Fruit fly (Drosophila melanogaster) whole organism, embryonic: ENCODE results near the gene ATPsynbeta.

Experiments used
- Adf1 ChIP-seq: fragments of 200-800 bp; sonication (Bioruptor generic); IDR thresholded peaks from 2 replicates; pipeline ENCODE4 v1.3.6; 2022; ENCODE audit warnings: missing biosample characterization, missing genetic modification characterization
- B-H1 ChIP-seq: fragments of 200-800 bp; sonication (Bioruptor generic); IDR thresholded peaks from 3 replicates; pipeline ENCODE4 v1.3.6; 2022; ENCODE audit warnings: missing biosample characterization, missing genetic modification characterization
- CG10321 ChIP-seq: fragments of 200-800 bp; sonication (Bioruptor generic); IDR thresholded peaks from 2 replicates; pipeline ENCODE4 v1.3.6; 2022; ENCODE audit warnings: missing biosample characterization, missing genetic modification characterization
- CG10979 ChIP-seq: fragments of 200-800 bp; sonication (Bioruptor generic); optimal IDR thresholded peaks from 2 replicates; lab custom pipeline; 2018; ENCODE audit warnings: missing biosample characterization, mild to moderate bottlenecking, missing genetic modification characterization, moderate library complexity
- CG11247 ChIP-seq: fragments of 200-800 bp; sonication (Bioruptor generic); IDR thresholded peaks from 2 replicates; pipeline ENCODE4 v1.3.6; 2022; ENCODE audit warnings: missing biosample characterization, missing genetic modification characterization
- CG11696 ChIP-seq: fragments of 200-800 bp; sonication (Bioruptor generic); IDR thresholded peaks from 2 replicates; pipeline ENCODE4 v1.3.6; 2022; ENCODE audit warnings: missing biosample characterization, missing genetic modification characterization
- CG11723 ChIP-seq: fragments of 200-800 bp; sonication (Bioruptor generic); optimal IDR thresholded peaks from 2 replicates; lab custom pipeline; 2017; ENCODE audit warnings: missing biosample characterization, mild to moderate bottlenecking, missing genetic modification characterization
- CG13296 ChIP-seq: fragments of 200-800 bp; sonication (Bioruptor generic); optimal IDR thresholded peaks from 3 replicates; lab custom pipeline; 2018; ENCODE audit warnings: missing biosample characterization, mild to moderate bottlenecking, missing genetic modification characterization
- CG14441 ChIP-seq: fragments of 200-800 bp; sonication (Bioruptor generic); IDR thresholded peaks from 2 replicates; pipeline ENCODE4 v1.3.6; 2022; ENCODE audit warnings: missing biosample characterization, missing genetic modification characterization
- CG14710 ChIP-seq: fragments of 200-800 bp; sonication (Bioruptor generic); optimal IDR thresholded peaks from 3 replicates; lab custom pipeline; 2019; ENCODE audit warnings: missing biosample characterization, mild to moderate bottlenecking, missing genetic modification characterization, moderate library complexity
- CG16863 ChIP-seq: fragments of 200-800 bp; sonication (Bioruptor generic); optimal IDR thresholded peaks from 3 replicates; lab custom pipeline; 2016; ENCODE audit warnings: missing biosample characterization, missing genetic modification characterization
- CG18619 ChIP-seq: fragments of 200-800 bp; sonication (Bioruptor generic); optimal IDR thresholded peaks from 3 replicates; lab custom pipeline; 2017; ENCODE audit warnings: missing biosample characterization, mild to moderate bottlenecking, missing genetic modification characterization
- CG2116 ChIP-seq: fragments of 200-800 bp; sonication (Bioruptor generic); optimal IDR thresholded peaks from 3 replicates; lab custom pipeline; 2018; ENCODE audit warnings: missing biosample characterization, mild to moderate bottlenecking, missing genetic modification characterization
- CG32532 ChIP-seq: fragments of 200-800 bp; sonication (Bioruptor generic); IDR thresholded peaks from 2 replicates; pipeline ENCODE4 v1.3.6; 2022; ENCODE audit warnings: missing biosample characterization, missing genetic modification characterization
- CG3407 ChIP-seq: fragments of 200-800 bp; sonication (Bioruptor generic); optimal IDR thresholded peaks from 2 replicates; lab custom pipeline; 2018; ENCODE audit warnings: missing biosample characterization, mild to moderate bottlenecking, missing genetic modification characterization
- CG6765 ChIP-seq: fragments of 200-800 bp; sonication (Bioruptor generic); optimal IDR thresholded peaks from 3 replicates; lab custom pipeline; 2017; ENCODE audit warnings: missing biosample characterization, mild to moderate bottlenecking, missing genetic modification characterization
- CG8944 ChIP-seq: fragments of 200-800 bp; sonication (Bioruptor generic); optimal IDR thresholded peaks from 3 replicates; lab custom pipeline; 2016; ENCODE audit warnings: missing biosample characterization, missing genetic modification characterization
- D ChIP-seq, 2 experiments: fragments of 200-800 bp in 1 of 2; fragments of >200 bp in 1 of 2; sonication (Bioruptor generic) in 1 of 2; optimal IDR thresholded peaks; 2 replicates in 1 of 2; 3 replicates in 1 of 2; lab custom pipeline; 2017; ENCODE audit warnings: mild to moderate bottlenecking in 1 of 2, missing biosample characterization in 1 of 2, missing genetic modification characterization in 1 of 2, missing genetic modification reagents in 1 of 2
- Dbx ChIP-seq: fragments of 200-800 bp; sonication (Bioruptor generic); IDR thresholded peaks from 3 replicates; pipeline ENCODE4 v1.3.6; 2022; ENCODE audit warnings: missing biosample characterization, missing genetic modification characterization
- Dip2 ChIP-seq: fragments of 200-800 bp; sonication (Bioruptor generic); IDR thresholded peaks from 2 replicates; pipeline ENCODE4 v1.3.6; 2022; ENCODE audit warnings: missing biosample characterization, missing genetic modification characterization
- Dref ChIP-seq: fragments of 200-800 bp; sonication (Bioruptor generic); IDR thresholded peaks from 2 replicates; pipeline ENCODE4 v1.3.6; 2022; ENCODE audit warnings: missing biosample characterization, missing genetic modification characterization
- HLH3B ChIP-seq: fragments of 200-800 bp; sonication (Bioruptor generic); IDR thresholded peaks from 2 replicates; pipeline ENCODE4 v1.3.6; 2022; ENCODE audit warnings: missing biosample characterization, missing genetic modification characterization
- Hr39 ChIP-seq: fragments of >200 bp; optimal IDR thresholded peaks from 2 replicates; lab custom pipeline; 2017
- MTF-1 ChIP-seq: fragments of 200-800 bp; sonication (Bioruptor generic); optimal IDR thresholded peaks from 2 replicates; lab custom pipeline; 2018; ENCODE audit warnings: missing biosample characterization, mild to moderate bottlenecking, missing genetic modification characterization, borderline replicate concordance
- Nf-YC ChIP-seq: fragments of 200-800 bp; optimal IDR thresholded peaks from 3 replicates; lab custom pipeline; 2019; ENCODE audit warnings: missing biosample characterization, mild to moderate bottlenecking, missing genetic modification characterization, moderate library complexity
- Poxn ChIP-seq: fragments of 200-800 bp; sonication (Bioruptor generic); IDR thresholded peaks from 2 replicates; pipeline ENCODE4 v1.3.6; 2022; ENCODE audit warnings: missing biosample characterization, missing genetic modification characterization
- al ChIP-seq: fragments of 200-800 bp; sonication (Bioruptor generic); IDR thresholded peaks from 2 replicates; pipeline ENCODE4 v1.3.6; 2022; ENCODE audit warnings: missing biosample characterization, missing genetic modification characterization
- ap ChIP-seq: fragments of 200-800 bp; sonication (Bioruptor generic); IDR thresholded peaks from 2 replicates; pipeline ENCODE4 v1.3.6; 2022; ENCODE audit warnings: missing biosample characterization, missing genetic modification characterization
- corto ChIP-seq: fragments of 200-800 bp; sonication (Bioruptor generic); optimal IDR thresholded peaks from 2 replicates; lab custom pipeline; 2016; ENCODE audit warnings: missing biosample characterization, mild to moderate bottlenecking, missing genetic modification characterization, moderate library complexity
- croc ChIP-seq: fragments of 200-800 bp; sonication (Bioruptor generic); conservative IDR thresholded peaks from 3 replicates; pipeline ENCODE4 v1.3.6; 2022; ENCODE audit warnings: missing biosample characterization, missing genetic modification characterization
- dati ChIP-seq: fragments of 200-800 bp; sonication (Bioruptor generic); IDR thresholded peaks from 2 replicates; pipeline ENCODE4 v1.3.6; 2022; ENCODE audit warnings: missing biosample characterization, missing genetic modification characterization
- dm ChIP-seq: fragments of 200-800 bp; sonication (Bioruptor generic); optimal IDR thresholded peaks from 3 replicates; lab custom pipeline; 2016; ENCODE audit warnings: missing biosample characterization, missing genetic modification characterization
- dmrt11E ChIP-seq: fragments of 200-800 bp; sonication (Bioruptor generic); optimal IDR thresholded peaks from 3 replicates; lab custom pipeline; 2018; ENCODE audit warnings: missing biosample characterization, mild to moderate bottlenecking, missing genetic modification characterization, moderate library complexity
- ewg ChIP-seq: fragments of 200-800 bp; sonication (Bioruptor generic); optimal IDR thresholded peaks from 3 replicates; lab custom pipeline; 2017; ENCODE audit warnings: mild to moderate bottlenecking, missing biosample characterization, missing genetic modification reagents, missing genetic modification characterization
- exex ChIP-seq: fragments of 200-800 bp; sonication (Bioruptor generic); optimal IDR thresholded peaks from 4 replicates; lab custom pipeline; 2018; ENCODE audit warnings: missing biosample characterization, mild to moderate bottlenecking, missing genetic modification characterization, moderate library complexity
- fd102C ChIP-seq: fragments of 200-800 bp; sonication (Bioruptor generic); optimal IDR thresholded peaks from 2 replicates; lab custom pipeline; 2018; ENCODE audit warnings: missing biosample characterization, mild to moderate bottlenecking, missing genetic modification characterization, moderate library complexity
- gsb-n ChIP-seq: fragments of 200-800 bp; sonication (Bioruptor generic); optimal IDR thresholded peaks from 3 replicates; lab custom pipeline; 2018; ENCODE audit warnings: missing biosample characterization, mild to moderate bottlenecking, missing genetic modification characterization
- hb ChIP-seq: fragments of 200-800 bp; sonication (Bioruptor generic); IDR thresholded peaks from 3 replicates; pipeline ENCODE4 v1.3.6; 2022; ENCODE audit warnings: missing biosample characterization, missing genetic modification characterization; ENCODE audit not compliant: partially characterized antibody
- knrl ChIP-seq: fragments of 200-800 bp; sonication (Bioruptor generic); IDR thresholded peaks from 3 replicates; pipeline ENCODE4 v1.3.6; 2022; ENCODE audit warnings: missing biosample characterization, missing genetic modification characterization; ENCODE audit not compliant: partially characterized antibody
- nerfin-1 ChIP-seq: fragments of 200-800 bp; sonication (Bioruptor generic); optimal IDR thresholded peaks from 3 replicates; lab custom pipeline; 2019; ENCODE audit warnings: missing biosample characterization, mild to moderate bottlenecking, missing genetic modification characterization, moderate library complexity
- nmo ChIP-seq: fragments of 200-800 bp; sonication (Bioruptor generic); optimal IDR thresholded peaks from 2 replicates; lab custom pipeline; 2018; ENCODE audit warnings: missing biosample characterization, mild to moderate bottlenecking, missing genetic modification characterization, moderate library complexity
- pan ChIP-seq, 4 experiments: fragments of >200 bp in 3 of 4; fragments of 200-800 bp in 1 of 4; sonication (Bioruptor generic) in 1 of 4; optimal IDR thresholded peaks in 3 of 4; IDR thresholded peaks in 1 of 4; 2 replicates each; pipeline versions ENCODE4 v1.3.6 to Lab custom; 2017 to 2022; ENCODE audit warnings: missing biosample characterization in 2 of 4, missing genetic modification characterization in 2 of 4, mixed read lengths in 1 of 4
- phol ChIP-seq: fragments of 200-800 bp; sonication (Bioruptor generic); optimal IDR thresholded peaks from 3 replicates; lab custom pipeline; 2018; ENCODE audit warnings: missing biosample characterization, mild to moderate bottlenecking, missing genetic modification characterization, moderate library complexity
- psq ChIP-seq: fragments of 200-800 bp; sonication (Bioruptor generic); optimal IDR thresholded peaks from 2 replicates; lab custom pipeline; 2017; ENCODE audit warnings: missing biosample characterization, missing genetic modification characterization
- row ChIP-seq: fragments of 200-800 bp; sonication (Bioruptor generic); IDR thresholded peaks from 3 replicates; pipeline ENCODE4 v1.3.6; 2022; ENCODE audit warnings: missing biosample characterization, missing genetic modification characterization
- sima ChIP-seq: fragments of 200-800 bp; sonication (Bioruptor generic); optimal IDR thresholded peaks from 2 replicates; lab custom pipeline; 2016; ENCODE audit warnings: missing biosample characterization, missing genetic modification characterization
- stwl ChIP-seq: fragments of 200-800 bp; sonication (Bioruptor generic); optimal IDR thresholded peaks from 3 replicates; lab custom pipeline; 2018; ENCODE audit warnings: missing biosample characterization, mild to moderate bottlenecking, missing genetic modification characterization, moderate library complexity
- tio ChIP-seq: fragments of 200-800 bp; sonication (Bioruptor generic); optimal IDR thresholded peaks from 2 replicates; lab custom pipeline; 2017; ENCODE audit warnings: missing biosample characterization, missing genetic modification characterization, inconsistent platforms
- trh ChIP-seq: fragments of 200-800 bp; sonication (Bioruptor generic); optimal IDR thresholded peaks from 2 replicates; lab custom pipeline; 2016; ENCODE audit warnings: missing biosample characterization, missing genetic modification characterization
- tx ChIP-seq: fragments of 200-800 bp; sonication (Bioruptor generic); optimal IDR thresholded peaks from 2 replicates; lab custom pipeline; 2016; ENCODE audit warnings: missing biosample characterization, missing genetic modification characterization

The ATPsynbeta gene

DNA sequence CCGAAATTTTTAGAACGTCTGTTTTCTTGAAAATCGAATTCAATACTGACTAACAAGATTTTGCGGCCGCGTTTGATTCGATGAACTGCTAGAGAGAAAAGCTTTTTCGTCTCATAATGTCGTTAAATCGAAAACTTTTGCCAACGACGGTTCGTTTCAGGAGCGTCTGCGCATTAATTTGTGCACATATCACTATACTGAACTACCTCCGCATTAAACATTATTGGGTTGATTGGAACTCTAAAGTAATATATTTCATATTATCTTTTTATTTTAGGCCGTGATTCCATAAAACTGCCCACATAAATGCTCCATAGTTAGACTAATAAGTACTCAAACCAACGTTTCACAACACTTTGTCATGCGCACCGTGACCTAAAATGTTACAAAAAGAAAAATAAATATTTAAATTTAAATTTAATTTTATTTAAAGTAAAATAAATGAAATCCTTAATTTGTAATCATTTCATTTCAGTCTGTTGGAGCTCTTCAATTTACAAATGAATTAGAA is 22.4 kb downstream of the ATPsynbeta start, which contains the start of gene CaMKII (continued):
- TF ChIP-seq al (GFP tag; lab: Robert Waterston, UW) (no peak), CG14441 (GFP tag; lab: Robert Waterston, UW) (no peak), D (optimal IDR thresholded peaks at IDR 0.05; lab: Kevin White, UChicago) (no peak), D (GFP tag; optimal IDR thresholded peaks at IDR 0.05; lab: Kevin White, UChicago) (peak; percentile 33), trh (GFP tag; lab: Kevin White, UChicago) (no peak), CG11696 (GFP tag; lab: Robert Waterston, UW) (no peak), row (GFP tag; lab: Robert Waterston, UW) (peak; percentile 73), Dref (no peak), CG16863 (no peak), tx (no peak), Dip2 (no peak), fd102C (GFP tag; lab: Kevin White, UChicago) (peak; percentile 8), pan (optimal IDR thresholded peaks at IDR 0.05; lab: Kevin White, UChicago) (no peak), pan (GFP tag; optimal IDR thresholded peaks at IDR 0.05 in 1 of 2, IDR thresholded peaks at IDR 0.05 in 1 of 2) (no peak), CG32532 (GFP tag; lab: Robert Waterston, UW) (no peak), Nf-YC (peak; percentile 61), CG18619 (GFP tag; lab: Kevin White, UChicago) (no peak), knrl (GFP tag; lab: Robert Waterston, UW) (no peak), Dbx (no peak), tio (no peak), phol (tag; lab: Kevin White, UChicago) (peak; percentile 32), sima (GFP tag; lab: Kevin White, UChicago) (no peak), croc (GFP tag; lab: Robert Waterston, UW) (no peak), nerfin-1 (tag; lab: Kevin White, UChicago) (no peak), Hr39 (no peak), CG10979 (tag; lab: Kevin White, UChicago) (peak; percentile 37), HLH3B (peak; percentile 6; the same call in 1 of the 2 replicates), ap (no peak), CG2116 (GFP tag; lab: Kevin White, UChicago) (peak; percentile 26), CG14710 (tag; lab: Kevin White, UChicago) (peak; percentile 34), CG11723 (peak; percentile 59), CG13296 (peak; percentile 27), CG3407 (peak; percentile 13), dmrt11E (tag; lab: Kevin White, UChicago) (peak; percentile 53), dati (no peak), MTF-1 (GFP tag; lab: Kevin White, UChicago) (no peak), B-H1 (GFP tag; lab: Robert Waterston, UW) (no peak), Adf1 (GFP tag; lab: Robert Waterston, UW) (no peak), psq (no peak), exex (tag; lab: Kevin White, UChicago) (no peak), corto (GFP tag; lab: Kevin White, UChicago) (no peak), gsb-n (tag; lab: Kevin White, UChicago) (no peak), CG11247 (GFP tag; lab: Robert Waterston, UW) (no peak), stwl (peak; percentile 27), ewg (GFP tag; lab: Kevin White, UChicago) (peak; percentile 90), dm (GFP tag; lab: Kevin White, UChicago) (no peak), CG8944 (GFP tag; lab: Kevin White, UChicago) (no peak), hb (no peak), Poxn (GFP tag; lab: Robert Waterston, UW) (no peak), CG10321 (GFP tag; lab: Robert Waterston, UW) (no peak), nmo (GFP tag; lab: Kevin White, UChicago) (peak; percentile 46), CG6765 (GFP tag; lab: Kevin White, UChicago) (peak; percentile 28)
